Fruit fly (Drosophila melanogaster): ENCODE data around the gene Graf.

The Graf gene

DNA sequence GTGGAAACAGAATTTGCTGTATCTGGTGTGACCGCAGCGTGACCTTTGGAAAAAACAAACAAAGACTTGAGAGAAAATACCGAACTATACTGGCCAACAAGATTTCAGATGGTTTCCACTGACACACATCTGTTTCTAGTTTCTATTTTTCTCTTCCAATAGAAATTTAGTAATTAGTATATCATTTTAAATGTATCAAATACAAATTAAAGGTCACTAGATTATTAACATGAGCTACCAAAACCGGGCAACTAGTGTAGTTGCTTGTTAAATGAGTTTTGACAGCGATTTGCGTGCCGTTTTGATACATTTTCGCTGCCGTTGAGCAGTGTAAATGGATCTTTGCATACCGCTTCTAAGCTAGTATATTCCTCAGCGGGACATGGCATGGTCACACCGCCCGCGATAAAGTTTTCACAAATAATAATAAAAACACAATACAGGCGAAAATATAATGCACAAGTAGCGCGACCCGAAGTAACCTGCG lies 56.8 kb downstream of the Graf start, which contains the start of the genes Pis and Hap40:
TSS of gene Pis (minus strand) at position 51 of the 487 bp plus-strand sequence.
TSS of gene Hap40 (plus strand) at position 406 of the 487 bp plus-strand sequence.
- TF ChIP-seq Pif1A (GFP tag; optimal IDR thresholded peaks at IDR 0.05): no peak
- TF ChIP-seq CG8159 (tag; optimal IDR thresholded peaks at IDR 0.05): peak; percentile 69
- peak; percentile 34; the same call in 1 of the 2 replicates for TF ChIP-seq Ets98B (GFP tag; IDR thresholded peaks at IDR 0.05)
- no peak for TF ChIP-seq CG14655 (GFP tag; optimal IDR thresholded peaks at IDR 0.05)
- TF ChIP-seq CG10348 (GFP tag; IDR thresholded peaks at IDR 0.05): peak; percentile 29; the same call in 1 of the 2 replicates
- no peak for TF ChIP-seq CG12605 (GFP tag; IDR thresholded peaks at IDR 0.05)
- TF ChIP-seq CG8301 (tag; optimal IDR thresholded peaks at IDR 0.05): peak; percentile 50
- peak; percentile 56 for TF ChIP-seq CG17806 (tag; optimal IDR thresholded peaks at IDR 0.05)
- peak; percentile 61 for TF ChIP-seq CG34367 (tag; optimal IDR thresholded peaks at IDR 0.05)
- peak; percentile 59 for TF ChIP-seq Snoo (tag; optimal IDR thresholded peaks at IDR 0.05)
- peak; percentile 68; the same call in 2 of the 3 replicates for TF ChIP-seq CG4496 (GFP tag; IDR thresholded peaks at IDR 0.05)
- peak; percentile 57 for TF ChIP-seq CG32121 (GFP tag; IDR thresholded peaks at IDR 0.05)
- peak; percentile 72 for TF ChIP-seq CG15710 (tag; optimal IDR thresholded peaks at IDR 0.05)
- peak; percentile 66; the same call in 2 of the 3 replicates for TF ChIP-seq fd96Ca (GFP tag; IDR thresholded peaks at IDR 0.05)
- TF ChIP-seq EcR (GFP tag; optimal IDR thresholded peaks at IDR 0.05): peak; percentile 38
- TF ChIP-seq CG9948 (tag; optimal IDR thresholded peaks at IDR 0.05): peak; percentile 68
- no peak for TF ChIP-seq gl (tag; optimal IDR thresholded peaks at IDR 0.05)
